Worm (Caenorhabditis elegans) whole organism, L4 larva: ENCODE data around the gene dod-20.

Experiments used
- D1046.2 ChIP-seq: fragments of 200-800 bp; sonication (Bioruptor generic); IDR thresholded peaks from 2 replicates; pipeline ENCODE4 v1.3.6; 2022; ENCODE audit warnings: missing genetic modification characterization, missing compliant biosample characterization
- T20F7.1 ChIP-seq: fragments of 200-800 bp; sonication (Bioruptor generic); optimal IDR thresholded peaks from 2 replicates; lab custom pipeline; 2018; ENCODE audit warnings: mild to moderate bottlenecking, missing genetic modification characterization, missing compliant biosample characterization
- lim-7 ChIP-seq: fragments of 200-800 bp; sonication (Bioruptor generic); IDR thresholded peaks from 2 replicates; pipeline ENCODE4 v1.3.6; 2022; ENCODE audit warnings: missing genetic modification characterization, missing compliant biosample characterization
- lsy-2 ChIP-seq, 2 experiments: fragments of 150-350 bp in 1 of 2; sonication (generic microtip) in 1 of 2; optimal IDR thresholded peaks; 2 replicates each; lab custom pipeline; 2014 to 2017; ENCODE audit warnings: missing biosample characterization in 2 of 2, missing genetic modification characterization in 2 of 2
- mes-2 ChIP-seq: sonication (generic microtip); optimal IDR thresholded peaks from 2 replicates; lab custom pipeline; 2016; ENCODE audit warnings: missing genotype, mild to moderate bottlenecking, missing genetic modification characterization, missing compliant biosample characterization; ENCODE audit not compliant: poor library complexity, severe bottlenecking
- nhr-10 ChIP-seq: fragments of 150-350 bp; optimal IDR thresholded peaks from 2 replicates; lab custom pipeline; 2014; ENCODE audit warnings: missing biosample characterization, missing genetic modification characterization
- nhr-76 ChIP-seq: fragments of 150-350 bp; optimal IDR thresholded peaks from 2 replicates; lab custom pipeline; 2014; ENCODE audit warnings: missing biosample characterization, missing genetic modification characterization
- sdz-12 ChIP-seq: fragments of 200-800 bp; sonication (Bioruptor generic); optimal IDR thresholded peaks from 2 replicates; lab custom pipeline; 2018; ENCODE audit warnings: mild to moderate bottlenecking, missing genetic modification characterization, missing compliant biosample characterization

ce11 chrV:388397-388796 is 33.8 kb upstream of the dod-20 start, which contains the start of gene ZK6.6:
- no peak for TF ChIP-seq D1046.2 (GFP tag; lab: Robert Waterston, UW)
- no peak for TF ChIP-seq lsy-2 (tag; optimal IDR thresholded peaks at IDR 0.05; lab: Kevin White, UChicago)
- no peak for TF ChIP-seq nhr-76
- TF ChIP-seq mes-2 (tag; lab: Kevin White, UChicago): no peak
- no peak for TF ChIP-seq sdz-12 (GFP tag; lab: Kevin White, UChicago)
- no peak for TF ChIP-seq lim-7 (GFP tag; lab: Robert Waterston, UW)
- TF ChIP-seq T20F7.1 (GFP tag; lab: Kevin White, UChicago): no peak
- TF ChIP-seq nhr-10 (tag; lab: Kevin White, UChicago): no peak
